Worm (Caenorhabditis elegans): ENCODE results near the gene ptl-1.

DNA sequence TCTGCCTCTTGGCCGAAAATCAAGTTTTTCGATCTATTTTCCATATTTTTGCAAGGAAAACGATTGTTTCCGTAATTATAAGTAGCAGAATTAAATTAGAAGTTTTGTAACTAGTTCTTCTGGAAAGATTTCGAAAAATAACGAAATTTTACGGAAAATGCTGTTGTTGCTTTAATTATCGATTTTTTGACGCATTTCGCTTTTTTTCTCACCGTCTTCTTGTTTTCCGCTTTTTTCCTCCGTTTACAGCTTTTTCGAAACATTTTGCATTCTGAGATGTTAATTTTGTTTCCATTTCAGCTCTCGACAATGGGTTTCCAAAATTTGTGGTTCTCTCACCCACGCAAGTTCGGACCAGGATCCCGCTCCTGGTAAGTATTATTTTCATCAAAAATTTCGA, 29.0 kb downstream of the ptl-1 start, which contains the start of gene rps-29:
- TF ChIP-seq dao-5 (tag; optimal IDR thresholded peaks at IDR 0.05) (no peak), W03F9.2 (tag; optimal IDR thresholded peaks at IDR 0.05) (no peak), him-1 (tag; optimal IDR thresholded peaks at IDR 0.05) (no peak)
